Worm (Caenorhabditis elegans): ENCODE measurements around the gene K07H8.12.

DNA sequence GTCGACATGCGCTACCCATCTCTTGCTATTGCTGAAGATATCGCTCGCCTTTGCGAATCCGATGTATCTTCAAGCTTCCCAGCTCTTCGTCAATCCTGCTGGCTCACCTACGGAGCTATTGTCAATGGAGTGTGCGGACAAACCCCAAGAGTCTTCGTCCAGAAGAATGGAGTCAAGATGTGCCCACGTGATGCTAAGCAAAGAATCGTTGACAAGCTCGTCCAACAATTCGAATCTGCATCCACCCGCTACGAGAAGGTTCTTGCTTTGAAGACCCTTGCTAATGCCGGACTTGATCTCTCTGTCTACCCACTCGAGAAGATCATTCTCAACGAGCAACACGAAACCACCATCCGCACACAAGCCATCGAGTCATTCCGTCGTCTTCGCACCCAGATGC is 13.8 kb downstream of the K07H8.12 start:
- TF ChIP-seq egl-43 (GFP tag; IDR thresholded peaks at IDR 0.05) = no peak
- TF ChIP-seq unc-62 (GFP tag; optimal IDR thresholded peaks at IDR 0.05 in 1 of 2) = no peak
- no peak for TF ChIP-seq unc-62 (tag; optimal IDR thresholded peaks at IDR 0.05)
- no peak for TF ChIP-seq F49E8.2 (tag; optimal IDR thresholded peaks at IDR 0.05; ENCODE audit: borderline replicate concordance)
- TF ChIP-seq unc-39 (tag; optimal IDR thresholded peaks at IDR 0.05) = no peak
- TF ChIP-seq nhr-77 (tag; optimal IDR thresholded peaks at IDR 0.05) = no peak
- no peak for TF ChIP-seq set-16 (GFP tag; IDR thresholded peaks at IDR 0.05)
- no peak for TF ChIP-seq nhr-28 (tag; optimal IDR thresholded peaks at IDR 0.05)
- TF ChIP-seq ZK337.2 (GFP tag; IDR thresholded peaks at IDR 0.05) = no peak
- TF ChIP-seq zip-11 (GFP tag; IDR thresholded peaks at IDR 0.05) = no peak
- TF ChIP-seq ztf-11 (tag; optimal IDR thresholded peaks at IDR 0.05) = no peak
- TF ChIP-seq pqm-1 (tag; optimal IDR thresholded peaks at IDR 0.05) = no peak
- no peak for TF ChIP-seq ama-1 (optimal IDR thresholded peaks at IDR 0.05)
- TF ChIP-seq zfp-3 (GFP tag; conservative IDR thresholded peaks at IDR 0.05) = no peak

All from whole organism, L4 larva.